Fruit fly (Drosophila melanogaster): ENCODE results near the gene CG9396.

The CG9396 gene

dm6 chr3R:9606913-9607804, 35.7 kb upstream of the CG9396 start:
- TF ChIP-seq vvl (GFP tag; IDR thresholded peaks at IDR 0.05) (peak; percentile 19; the same call in 1 of the 2 replicates), CG17612 (GFP tag; IDR thresholded peaks at IDR 0.05) (no peak), CG2199 (GFP tag; IDR thresholded peaks at IDR 0.05) (no peak), oc (tag; optimal IDR thresholded peaks at IDR 0.05) (peak; percentile 11), Blimp-1 (GFP tag; optimal IDR thresholded peaks at IDR 0.05) (peak; percentile 5), abd-A (tag; optimal IDR thresholded peaks at IDR 0.05) (peak; percentile 71), grn (GFP tag; optimal IDR thresholded peaks at IDR 0.05) (peak; percentile 46), CG32532 (GFP tag; IDR thresholded peaks at IDR 0.05) (no peak), Awh (GFP tag; IDR thresholded peaks at IDR 0.05) (peak; percentile 90), Med (GFP tag) (peak; percentile 14), sens (GFP tag) (peak; percentile 62)

DNA sequence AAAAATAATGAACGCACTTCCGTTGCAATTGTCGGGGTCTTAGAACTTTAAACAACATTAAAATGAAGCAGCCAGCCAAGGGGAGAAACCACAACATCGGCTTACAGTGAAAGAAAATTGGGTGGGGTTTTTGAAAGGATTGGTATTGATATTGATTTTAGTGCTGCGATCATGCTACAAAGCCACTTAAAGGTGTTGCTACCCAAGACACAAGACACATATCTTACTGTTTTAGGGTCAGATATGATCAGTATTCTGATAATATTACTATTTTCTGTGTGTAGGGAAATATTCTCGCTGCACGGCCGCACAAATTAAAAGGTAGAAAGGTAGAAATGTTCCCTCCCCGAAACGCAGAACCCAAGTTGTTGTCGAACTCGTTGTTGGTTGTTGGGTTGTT, 33.7 kb upstream of the CG9396 start:
- TF ChIP-seq CG1024 (GFP tag; IDR thresholded peaks at IDR 0.05) (no peak), fd96Cb (tag; optimal IDR thresholded peaks at IDR 0.05) (peak; percentile 60), az2 (GFP tag; optimal IDR thresholded peaks at IDR 0.05) (peak; percentile 31), pzg (GFP tag; optimal IDR thresholded peaks at IDR 0.05) (no peak), CG6683 (GFP tag; optimal IDR thresholded peaks at IDR 0.05) (no peak), CG8478 (optimal IDR thresholded peaks at IDR 0.05) (no peak), zf30C (GFP tag; optimal IDR thresholded peaks at IDR 0.05) (peak; percentile 77), CG8765 (GFP tag; IDR thresholded peaks at IDR 0.05) (peak; percentile 38; the same call in 1 of the 2 replicates), Oli (tag; optimal IDR thresholded peaks at IDR 0.05) (peak; percentile 4), MTF-1 (GFP tag; optimal IDR thresholded peaks at IDR 0.05; ENCODE audit: borderline replicate concordance) (peak; percentile 13), lbe (GFP tag; optimal IDR thresholded peaks at IDR 0.05) (no peak), jigr1 (GFP tag; IDR thresholded peaks at IDR 0.05) (no peak), CG16815 (GFP tag; optimal IDR thresholded peaks at IDR 0.05) (peak; percentile 20), CG9437 (GFP tag; optimal IDR thresholded peaks at IDR 0.05) (no peak), CG8089 (GFP tag; optimal IDR thresholded peaks at IDR 0.05) (peak; percentile 14), CG1603 (tag; optimal IDR thresholded peaks at IDR 0.05) (peak; percentile 77), hkb (optimal IDR thresholded peaks at IDR 0.05) (no peak), hkb (GFP tag; IDR thresholded peaks at IDR 0.05) (0 out of 2 replicates have a peak, but pooled peaks have one; percentile 13), CoRest (tag; optimal IDR thresholded peaks at IDR 0.05) (peak; percentile 28), Nf-YB (GFP tag; optimal IDR thresholded peaks at IDR 0.05) (no peak), CG10979 (tag; optimal IDR thresholded peaks at IDR 0.05) (peak; percentile 79), CG16779 (GFP tag; IDR thresholded peaks at IDR 0.05) (no peak), CG14710 (tag; optimal IDR thresholded peaks at IDR 0.05) (peak; percentile 67), ab (GFP tag; optimal IDR thresholded peaks at IDR 0.05) (no peak), CG9609 (GFP tag; optimal IDR thresholded peaks at IDR 0.05) (peak; percentile 10), gem (tag; optimal IDR thresholded peaks at IDR 0.05) (peak; percentile 58), emc (GFP tag; optimal IDR thresholded peaks at IDR 0.05) (no peak), Drgx (GFP tag; IDR thresholded peaks at IDR 0.05) (peak; percentile 46; the same call in 1 of the 2 replicates), Ptx1 (GFP tag; IDR thresholded peaks at IDR 0.05) (0 out of 2 replicates have a peak, but pooled peaks have one; percentile 10), grau (tag; optimal IDR thresholded peaks at IDR 0.05) (peak; percentile 28), CG11723 (GFP tag; optimal IDR thresholded peaks at IDR 0.05) (peak; percentile 1), CG9932 (GFP tag; IDR thresholded peaks at IDR 0.05) (no peak), CG18476 (GFP tag; optimal IDR thresholded peaks at IDR 0.05) (peak; percentile 3), stwl (tag; optimal IDR thresholded peaks at IDR 0.05) (peak; percentile 2), abd-A (tag; optimal IDR thresholded peaks at IDR 0.05) (no peak), Stat92E (GFP tag; optimal IDR thresholded peaks at IDR 0.05) (peak in 1 of 3 experiments; percentile 30), NC2β (GFP tag; optimal IDR thresholded peaks at IDR 0.05) (peak; percentile 63), row (GFP tag; IDR thresholded peaks at IDR 0.05) (peak; percentile 43; the same call in 2 of the 3 replicates)

Measured in whole organism, embryonic.